Fruit fly (Drosophila melanogaster) whole organism, pupa: ENCODE results near the gene CG33985.

Source experiments
- CG12605 ChIP-seq: fragments of 200-800 bp; sonication (Bioruptor generic); IDR thresholded peaks from 2 replicates; pipeline ENCODE4 v1.3.6; 2022; ENCODE audit warnings: missing biosample characterization, missing genetic modification characterization
- CG15710 ChIP-seq: fragments of 200-800 bp; sonication (Bioruptor generic); optimal IDR thresholded peaks from 2 replicates; lab custom pipeline; 2018; ENCODE audit warnings: missing biosample characterization, mild to moderate bottlenecking, missing genetic modification characterization, moderate library complexity
- CG8159 ChIP-seq: fragments of 200-800 bp; sonication (Bioruptor generic); optimal IDR thresholded peaks from 3 replicates; lab custom pipeline; 2018; ENCODE audit warnings: missing biosample characterization, mild to moderate bottlenecking, missing genetic modification characterization, moderate library complexity
- EcR ChIP-seq: fragments of 200-800 bp; sonication (Bioruptor generic); optimal IDR thresholded peaks from 3 replicates; lab custom pipeline; 2019; ENCODE audit warnings: missing biosample characterization, missing genetic modification characterization, mild to moderate bottlenecking, moderate library complexity, missing genetic modification reagents
- gl ChIP-seq: fragments of 200-800 bp; sonication (Bioruptor generic); optimal IDR thresholded peaks from 2 replicates; lab custom pipeline; 2018; ENCODE audit warnings: missing biosample characterization, mild to moderate bottlenecking, missing genetic modification characterization

DNA sequence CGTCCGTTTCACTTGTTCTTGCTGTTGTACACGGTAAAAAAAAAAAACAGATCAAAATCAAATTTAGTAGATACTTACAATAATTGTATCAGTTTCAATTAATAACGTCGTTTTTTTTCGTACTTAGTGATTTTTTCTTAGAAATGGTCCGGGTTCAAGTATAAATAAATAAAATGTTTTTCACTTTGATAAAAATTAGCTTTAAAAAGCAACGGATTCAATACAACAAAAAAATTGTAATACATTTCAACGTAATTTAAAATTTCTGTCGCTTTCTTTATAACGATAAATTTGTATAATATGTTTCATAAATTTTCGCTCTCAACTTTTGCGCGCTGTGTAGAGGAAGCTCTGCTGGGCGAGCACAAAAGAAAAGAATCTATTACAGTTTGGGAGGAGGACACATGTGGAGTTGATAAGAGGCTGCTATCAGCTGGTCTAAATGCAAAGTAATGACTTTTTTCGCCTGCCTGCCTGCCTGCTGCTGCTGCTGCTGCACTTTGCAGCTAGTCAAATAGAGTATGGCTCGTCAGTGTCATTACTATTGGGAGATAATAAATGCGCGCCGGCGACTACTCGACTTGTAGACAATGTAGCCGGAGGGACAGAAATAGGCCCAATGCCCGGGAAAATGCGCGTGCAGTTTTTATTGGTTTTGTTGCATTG lies 11.4 kb upstream of the CG33985 start:
- TF ChIP-seq CG8159 (peak; percentile 80), CG15710 (peak; percentile 72), CG12605 (GFP tag; lab: Robert Waterston, UW) (peak; percentile 9; the same call in 1 of the 2 replicates), EcR (peak; percentile 37), gl (tag; lab: Kevin White, UChicago) (no peak)
